Worm (Caenorhabditis elegans): ENCODE results near the gene lgc-42.

DNA sequence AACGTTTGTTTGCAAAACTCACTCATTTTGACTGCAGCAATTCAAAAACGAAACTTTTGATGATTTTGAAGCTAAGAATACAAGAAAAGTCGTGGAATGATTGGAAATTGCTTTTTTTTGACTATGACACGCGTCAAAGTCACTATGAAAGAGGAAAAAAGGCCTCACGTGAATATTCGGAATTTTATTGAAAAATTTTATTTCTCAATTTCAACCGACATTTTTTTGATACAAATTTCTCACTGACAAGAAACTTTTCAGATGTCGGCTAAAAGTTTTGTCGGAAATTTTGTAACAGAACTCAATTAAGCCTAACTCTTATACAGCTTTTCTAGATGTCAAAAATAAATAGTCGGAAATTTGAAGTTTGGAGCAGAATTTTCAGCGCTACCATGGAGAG, 27.2 kb upstream of the lgc-42 start, which contains the start of gene R155.5:
- TF ChIP-seq ama-1 (optimal IDR thresholded peaks at IDR 0.05), result no peak
- no peak for TF ChIP-seq aly-2 (tag; optimal IDR thresholded peaks at IDR 0.05)
- TF ChIP-seq nhr-237 (tag; optimal IDR thresholded peaks at IDR 0.05), result no peak
- no peak for TF ChIP-seq zag-1 (tag; optimal IDR thresholded peaks at IDR 0.05)
- TF ChIP-seq fos-1 (tag; optimal IDR thresholded peaks at IDR 0.05), result no peak
- no peak for TF ChIP-seq nhr-76 (tag; optimal IDR thresholded peaks at IDR 0.05)
- no peak for TF ChIP-seq snpc-4 (tag; optimal IDR thresholded peaks at IDR 0.05)
- TF ChIP-seq mdl-1 (tag; optimal IDR thresholded peaks at IDR 0.05), result no peak

Measured in whole organism, L4 larva.